Worm (Caenorhabditis elegans) whole organism, L2 larva: Measurements from ENCODE around the gene C31H2.14.
A peak's percentile ranks its signal among the peaks of the same experiment; 100 is the strongest.

Experiments
- C34F6.9 ChIP-seq: fragments of 150-350 bp; optimal IDR thresholded peaks from 2 replicates; lab custom pipeline; 2014; ENCODE audit warnings: missing biosample characterization, missing genetic modification characterization
- F13H6.1 ChIP-seq: sonication (generic microtip); optimal IDR thresholded peaks from 2 replicates; lab custom pipeline; 2016; ENCODE audit warnings: missing genetic modification characterization, missing compliant biosample characterization
- R02D3.7 ChIP-seq: fragments of 150-350 bp; optimal IDR thresholded peaks from 2 replicates; lab custom pipeline; 2014; ENCODE audit warnings: missing biosample characterization, missing genetic modification characterization
- ZK546.5 ChIP-seq: sonication (generic microtip); optimal IDR thresholded peaks from 2 replicates; lab custom pipeline; 2017; ENCODE audit warnings: missing biosample characterization, missing genetic modification characterization
- alr-1 ChIP-seq: fragments of 150-350 bp; optimal IDR thresholded peaks from 2 replicates; lab custom pipeline; 2014; ENCODE audit warnings: missing biosample characterization, missing genetic modification characterization
- ama-1 ChIP-seq: fragments of 150-350 bp; optimal IDR thresholded peaks from 2 replicates; lab custom pipeline; 2018; ENCODE audit warnings: inconsistent platforms
- blmp-1 ChIP-seq: sonication (generic microtip); optimal IDR thresholded peaks from 2 replicates; lab custom pipeline; 2017; ENCODE audit warnings: missing genetic modification characterization, mild to moderate bottlenecking, missing compliant biosample characterization, antibody characterized with exemption, moderate library complexity; ENCODE audit not compliant: insufficient read depth
- ceh-16 ChIP-seq: fragments of 150-350 bp; optimal IDR thresholded peaks from 2 replicates; lab custom pipeline; 2014; ENCODE audit warnings: missing biosample characterization, missing genetic modification characterization
- ceh-82 ChIP-seq: fragments of 150-350 bp; optimal IDR thresholded peaks from 2 replicates; lab custom pipeline; 2014; ENCODE audit warnings: missing biosample characterization, missing genetic modification characterization
- crh-2 ChIP-seq: sonication (generic microtip); optimal IDR thresholded peaks from 2 replicates; lab custom pipeline; 2017; ENCODE audit warnings: missing biosample characterization, missing genetic modification characterization
- dmd-4 ChIP-seq: sonication (generic microtip); optimal IDR thresholded peaks from 2 replicates; lab custom pipeline; 2017; ENCODE audit warnings: missing biosample characterization, missing genetic modification characterization
- egl-27 ChIP-seq: sonication (generic microtip); optimal IDR thresholded peaks from 3 replicates; lab custom pipeline; 2017; ENCODE audit warnings: missing biosample characterization, missing genetic modification reagents, missing genetic modification characterization
- elt-1 ChIP-seq: fragments of 150-350 bp; optimal IDR thresholded peaks from 2 replicates; lab custom pipeline; 2014; ENCODE audit warnings: missing biosample characterization, missing genetic modification characterization
- fos-1 ChIP-seq: fragments of 150-350 bp; optimal IDR thresholded peaks from 2 replicates; lab custom pipeline; 2014; ENCODE audit warnings: missing biosample characterization, missing genetic modification characterization
- lin-13 ChIP-seq: fragments of 150-350 bp; optimal IDR thresholded peaks from 2 replicates; lab custom pipeline; 2014; ENCODE audit warnings: missing biosample characterization, missing genetic modification reagents, missing genetic modification characterization
- lsy-2 ChIP-seq, 2 experiments: fragments of 150-350 bp in 1 of 2; sonication (generic microtip) in 1 of 2; optimal IDR thresholded peaks; 2 replicates each; lab custom pipeline; 2014 to 2017; ENCODE audit warnings: missing biosample characterization in 2 of 2, missing genetic modification characterization in 2 of 2
- mab-5 ChIP-seq: fragments of 150-350 bp; optimal IDR thresholded peaks from 2 replicates; lab custom pipeline; 2014; ENCODE audit warnings: missing biosample characterization, missing genetic modification characterization
- mbf-1 ChIP-seq: sonication (generic microtip); optimal IDR thresholded peaks from 2 replicates; lab custom pipeline; 2017; ENCODE audit warnings: missing biosample characterization, missing genetic modification characterization
- mdl-1 ChIP-seq, 2 experiments: fragments of 150-350 bp in 1 of 2; sonication (generic microtip) in 1 of 2; optimal IDR thresholded peaks; 2 replicates each; lab custom pipeline; 2017; ENCODE audit warnings: missing biosample characterization in 2 of 2, missing genetic modification characterization in 2 of 2
- nhr-10 ChIP-seq: sonication (generic microtip); optimal IDR thresholded peaks from 2 replicates; lab custom pipeline; 2017; ENCODE audit warnings: missing biosample characterization, missing genetic modification characterization
- nhr-129 ChIP-seq: fragments of 150-350 bp; optimal IDR thresholded peaks from 2 replicates; lab custom pipeline; 2014; ENCODE audit warnings: missing biosample characterization, missing genetic modification characterization
- nhr-21 ChIP-seq: fragments of 150-350 bp; optimal IDR thresholded peaks from 2 replicates; lab custom pipeline; 2014; ENCODE audit warnings: missing biosample characterization, missing genetic modification characterization
- nhr-23 ChIP-seq: fragments of 150-350 bp; optimal IDR thresholded peaks from 2 replicates; lab custom pipeline; 2014; ENCODE audit warnings: missing biosample characterization, missing genetic modification reagents, missing genetic modification characterization
- nhr-237 ChIP-seq: fragments of 150-350 bp; optimal IDR thresholded peaks from 2 replicates; lab custom pipeline; 2014; ENCODE audit warnings: missing biosample characterization, missing genetic modification characterization
- nhr-25 ChIP-seq: fragments of 150-350 bp; sonication (generic microtip); optimal IDR thresholded peaks from 3 replicates; lab custom pipeline; 2014; ENCODE audit warnings: missing biosample characterization, missing genetic modification characterization
- nhr-6 ChIP-seq: fragments of 150-350 bp; optimal IDR thresholded peaks from 2 replicates; lab custom pipeline; 2014; ENCODE audit warnings: missing biosample characterization, missing genetic modification characterization
- nhr-77 ChIP-seq: fragments of 150-350 bp; optimal IDR thresholded peaks from 2 replicates; lab custom pipeline; 2014; ENCODE audit warnings: missing biosample characterization, missing genetic modification characterization
- peb-1 ChIP-seq: fragments of 150-350 bp; optimal IDR thresholded peaks from 2 replicates; lab custom pipeline; 2014; ENCODE audit warnings: missing biosample characterization, missing genetic modification characterization
- sem-4 ChIP-seq: fragments of 150-350 bp; optimal IDR thresholded peaks from 2 replicates; lab custom pipeline; 2014; ENCODE audit warnings: missing biosample characterization, missing genetic modification reagents, missing genetic modification characterization
- sma-3 ChIP-seq: sonication (generic microtip); optimal IDR thresholded peaks from 2 replicates; lab custom pipeline; 2016; ENCODE audit warnings: missing genetic modification reagents, missing genetic modification characterization, missing compliant biosample characterization
- sma-9 ChIP-seq, 2 experiments: fragments of 150-350 bp in 1 of 2; sonication (generic microtip) in 1 of 2; optimal IDR thresholded peaks; 2 replicates each; lab custom pipeline; 2014 to 2016; ENCODE audit warnings: missing genetic modification characterization in 2 of 2, mild to moderate bottlenecking in 1 of 2, missing biosample characterization in 1 of 2, missing compliant biosample characterization in 1 of 2, missing genetic modification reagents in 1 of 2, moderate library complexity in 1 of 2
- snpc-4 ChIP-seq: fragments of 150-350 bp; optimal IDR thresholded peaks from 2 replicates; lab custom pipeline; 2014; ENCODE audit warnings: missing biosample characterization, missing genetic modification characterization
- unc-39 ChIP-seq: fragments of 150-350 bp; optimal IDR thresholded peaks from 2 replicates; lab custom pipeline; 2014; ENCODE audit warnings: missing biosample characterization, missing genetic modification characterization
- unc-62 ChIP-seq: fragments of 150-350 bp; optimal IDR thresholded peaks from 2 replicates; lab custom pipeline; 2014; ENCODE audit warnings: missing biosample characterization, missing genetic modification reagents, missing genetic modification characterization
- zag-1 ChIP-seq: fragments of 150-350 bp; optimal IDR thresholded peaks from 2 replicates; lab custom pipeline; 2014; ENCODE audit warnings: missing biosample characterization, missing genetic modification characterization
- ztf-1 ChIP-seq: fragments of 200-800 bp; sonication (Bioruptor generic); conservative IDR thresholded peaks from 2 replicates; pipeline ENCODE4 v1.3.6; 2022; ENCODE audit warnings: missing genetic modification characterization, missing compliant biosample characterization
- ztf-11 ChIP-seq: sonication (generic microtip); optimal IDR thresholded peaks from 2 replicates; lab custom pipeline; 2017; ENCODE audit warnings: missing biosample characterization, missing genetic modification characterization
- ztf-4 ChIP-seq: fragments of 150-350 bp; optimal IDR thresholded peaks from 2 replicates; lab custom pipeline; 2014; ENCODE audit warnings: missing biosample characterization, missing genetic modification characterization

Gene C31H2.14

DNA sequence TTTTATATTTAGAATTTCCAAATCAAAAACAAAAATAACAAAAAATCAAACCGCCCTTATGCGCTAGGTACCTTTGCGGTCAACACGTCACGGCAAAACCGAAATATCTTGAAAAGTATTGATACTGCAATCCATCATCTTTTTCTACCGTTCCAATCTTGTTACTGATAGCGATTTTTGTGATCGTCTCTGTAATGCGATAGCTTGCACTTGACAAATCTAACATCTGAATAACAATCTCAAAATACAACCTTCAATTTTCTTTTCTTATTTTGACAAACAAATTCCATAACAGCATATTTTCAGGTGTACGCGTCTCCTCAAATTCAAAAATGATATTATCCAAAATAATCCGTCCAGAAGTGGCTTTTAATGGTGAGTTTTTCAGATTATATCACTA, 14.0 kb upstream of the C31H2.14 start, which contains the start of gene tbc-7:
Gene tbc-7 (plus strand): TSS at position 301 of the 400 bp plus-strand sequence.
- no peak for TF ChIP-seq egl-27
- TF ChIP-seq ama-1 = no peak
- TF ChIP-seq nhr-6 (tag; lab: Kevin White, UChicago) = no peak
- no peak for TF ChIP-seq nhr-77
- TF ChIP-seq peb-1 (tag; lab: Kevin White, UChicago) = no peak
- TF ChIP-seq ZK546.5 (tag; lab: Kevin White, UChicago) = no peak
- no peak for TF ChIP-seq mab-5 (tag; lab: Kevin White, UChicago)
- TF ChIP-seq nhr-237 (tag; lab: Kevin White, UChicago) = no peak
- no peak for TF ChIP-seq mdl-1 (tag; optimal IDR thresholded peaks at IDR 0.05; lab: Kevin White, UChicago)
- TF ChIP-seq elt-1 = no peak
- TF ChIP-seq unc-62 (GFP tag; lab: Kevin White, UChicago) = no peak
- no peak for TF ChIP-seq zag-1 (tag; lab: Kevin White, UChicago)
- TF ChIP-seq alr-1 (tag; lab: Kevin White, UChicago) = no peak
- TF ChIP-seq nhr-21 = no peak
- TF ChIP-seq C34F6.9 (tag; lab: Kevin White, UChicago) = no peak
- TF ChIP-seq ceh-82 = no peak

DNA sequence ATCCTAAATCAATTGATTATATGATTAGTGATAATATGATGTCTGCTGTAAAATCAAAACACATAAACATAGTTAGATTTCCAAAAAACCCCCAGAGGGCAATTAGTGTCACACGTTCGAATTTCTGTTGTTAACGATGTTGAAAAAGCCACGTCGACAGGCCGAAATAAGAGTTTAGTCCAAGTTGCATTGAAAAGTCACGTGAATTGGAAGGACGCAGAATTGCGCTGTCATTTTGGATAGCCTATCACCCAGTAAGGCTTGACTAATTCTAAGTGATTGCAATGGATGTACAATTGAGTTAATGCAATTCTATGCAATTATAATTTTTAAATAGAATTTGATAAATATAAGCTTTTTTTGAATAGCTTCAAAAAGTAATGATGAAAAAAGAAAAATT, 12.5 kb upstream of the C31H2.14 start:
- TF ChIP-seq crh-2 (tag; lab: Kevin White, UChicago) (peak; percentile 76), sem-4 (tag; lab: Kevin White, UChicago) (no peak), ztf-4 (tag; lab: Kevin White, UChicago) (no peak), lsy-2 (tag; optimal IDR thresholded peaks at IDR 0.05; lab: Kevin White, UChicago) (no peak), nhr-25 (peak; percentile 8), mdl-1 (tag; optimal IDR thresholded peaks at IDR 0.05; lab: Kevin White, UChicago) (no peak), peb-1 (tag; lab: Kevin White, UChicago) (no peak), F13H6.1 (tag; lab: Kevin White, UChicago) (no peak), nhr-129 (peak; percentile 24), sma-3 (peak; percentile 0), ama-1 (no peak), mbf-1 (no peak), egl-27 (no peak), C34F6.9 (tag; lab: Kevin White, UChicago) (no peak), fos-1 (tag; lab: Kevin White, UChicago) (no peak)

DNA sequence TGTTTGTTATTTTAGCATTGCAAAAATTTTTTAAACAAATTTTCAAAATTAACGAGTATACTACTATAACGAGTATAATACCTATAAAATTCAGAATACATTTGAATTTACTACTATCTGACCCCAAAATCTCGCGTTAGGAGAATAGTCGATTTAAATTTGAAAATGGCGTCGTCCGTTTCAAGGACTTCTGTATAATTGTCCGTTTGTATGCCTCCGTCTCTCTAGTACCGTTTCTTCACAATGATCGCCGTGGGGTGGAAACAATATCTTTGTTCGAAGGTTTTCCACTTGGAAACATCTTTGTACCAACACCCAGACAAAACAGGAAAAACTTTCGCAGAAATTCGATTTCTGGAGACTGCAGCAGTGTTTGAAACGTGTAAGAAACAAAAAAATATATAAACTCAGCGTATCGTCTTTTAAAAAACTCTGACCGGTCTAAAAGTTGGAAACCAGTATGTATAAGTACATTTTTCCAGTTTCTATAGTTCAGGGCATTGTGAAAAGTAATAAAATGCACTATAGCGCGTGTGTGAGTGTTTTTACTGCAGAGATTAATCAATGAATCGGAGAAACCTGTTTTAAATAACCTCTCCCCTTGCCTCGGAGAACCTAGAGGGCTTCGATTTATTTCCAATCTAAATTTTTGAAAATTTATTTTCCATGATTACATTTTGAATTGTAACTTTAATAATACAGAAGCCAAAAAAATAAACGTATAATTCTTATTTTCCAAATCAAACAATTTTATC, 10.1 kb upstream of the C31H2.14 start:
- TF ChIP-seq alr-1 (tag; lab: Kevin White, UChicago) (no peak), nhr-21 (no peak), nhr-77 (no peak), nhr-10 (tag; lab: Kevin White, UChicago) (no peak), ZK546.5 (tag; lab: Kevin White, UChicago) (no peak), sma-9 (GFP tag; optimal IDR thresholded peaks at IDR 0.05; lab: Kevin White, UChicago) (peak; percentile 42), sma-9 (tag; optimal IDR thresholded peaks at IDR 0.05; lab: Kevin White, UChicago) (no peak), sem-4 (tag; lab: Kevin White, UChicago) (no peak), nhr-129 (peak; percentile 5), ceh-16 (tag; lab: Kevin White, UChicago) (peak; percentile 49), ztf-11 (no peak), nhr-237 (tag; lab: Kevin White, UChicago) (no peak), unc-39 (tag; lab: Kevin White, UChicago) (no peak), ztf-4 (tag; lab: Kevin White, UChicago) (no peak), mbf-1 (no peak), crh-2 (tag; lab: Kevin White, UChicago) (no peak), egl-27 (no peak), mdl-1 (tag; optimal IDR thresholded peaks at IDR 0.05; lab: Kevin White, UChicago) (no peak), peb-1 (tag; lab: Kevin White, UChicago) (no peak), unc-62 (GFP tag; lab: Kevin White, UChicago) (no peak), ztf-1 (GFP tag; lab: Robert Waterston, UW) (no peak), lin-13 (GFP tag; lab: Kevin White, UChicago) (no peak), elt-1 (no peak), dmd-4 (no peak), blmp-1 (tag; lab: Kevin White, UChicago) (no peak), nhr-23 (tag; lab: Kevin White, UChicago) (no peak), R02D3.7 (tag; lab: Kevin White, UChicago) (no peak), nhr-25 (peak; percentile 27), snpc-4 (no peak)
